Worm (Caenorhabditis elegans) whole organism, L4 larva: ENCODE results near the gene srr-8.

ENCODE experiments used
- R02D3.7 ChIP-seq: fragments of 150-350 bp; sonication (generic microtip); optimal IDR thresholded peaks from 3 replicates; lab custom pipeline; 2014; ENCODE audit warnings: missing biosample characterization, missing genetic modification characterization
- jun-1 ChIP-seq: fragments of 150-350 bp; optimal IDR thresholded peaks from 2 replicates; lab custom pipeline; 2014; ENCODE audit warnings: missing biosample characterization, missing genetic modification reagents, missing genetic modification characterization
- nhr-28 ChIP-seq: fragments of 150-350 bp; optimal IDR thresholded peaks from 2 replicates; lab custom pipeline; 2014; ENCODE audit warnings: missing biosample characterization, missing genetic modification characterization
- nhr-77 ChIP-seq: fragments of 150-350 bp; optimal IDR thresholded peaks from 2 replicates; lab custom pipeline; 2014; ENCODE audit warnings: missing biosample characterization, missing genetic modification characterization
- php-3 ChIP-seq: fragments of 200-800 bp; sonication (Bioruptor generic); IDR thresholded peaks from 2 replicates; pipeline ENCODE4 v1.3.6; 2022; ENCODE audit warnings: missing genetic modification reagents, missing genetic modification characterization, missing compliant biosample characterization
- pqm-1 ChIP-seq: sonication (generic microtip); optimal IDR thresholded peaks from 2 replicates; lab custom pipeline; 2017; ENCODE audit warnings: missing biosample characterization, missing genetic modification characterization
- skn-1 ChIP-seq: fragments of 150-350 bp; optimal IDR thresholded peaks from 2 replicates; lab custom pipeline; 2014; ENCODE audit warnings: missing biosample characterization, missing genetic modification characterization
- snpc-4 ChIP-seq: fragments of 150-350 bp; optimal IDR thresholded peaks from 2 replicates; lab custom pipeline; 2014; ENCODE audit warnings: missing biosample characterization, missing genetic modification characterization
- tag-97 ChIP-seq: fragments of 200-800 bp; sonication (Bioruptor generic); IDR thresholded peaks from 2 replicates; pipeline ENCODE4 v1.3.6; 2022; ENCODE audit warnings: missing genetic modification characterization, missing compliant biosample characterization
- tra-1 ChIP-seq: fragments of 200-800 bp; sonication (Bioruptor generic); IDR thresholded peaks from 2 replicates; pipeline ENCODE4 v1.3.6; 2022; ENCODE audit warnings: missing genetic modification reagents, missing genetic modification characterization, missing compliant biosample characterization
- zag-1 ChIP-seq: fragments of 150-350 bp; optimal IDR thresholded peaks from 2 replicates; lab custom pipeline; 2014; ENCODE audit warnings: missing biosample characterization, missing genetic modification characterization
- zip-2 ChIP-seq: fragments of 150-350 bp; optimal IDR thresholded peaks from 2 replicates; lab custom pipeline; 2014; ENCODE audit warnings: missing biosample characterization, missing genetic modification characterization

DNA sequence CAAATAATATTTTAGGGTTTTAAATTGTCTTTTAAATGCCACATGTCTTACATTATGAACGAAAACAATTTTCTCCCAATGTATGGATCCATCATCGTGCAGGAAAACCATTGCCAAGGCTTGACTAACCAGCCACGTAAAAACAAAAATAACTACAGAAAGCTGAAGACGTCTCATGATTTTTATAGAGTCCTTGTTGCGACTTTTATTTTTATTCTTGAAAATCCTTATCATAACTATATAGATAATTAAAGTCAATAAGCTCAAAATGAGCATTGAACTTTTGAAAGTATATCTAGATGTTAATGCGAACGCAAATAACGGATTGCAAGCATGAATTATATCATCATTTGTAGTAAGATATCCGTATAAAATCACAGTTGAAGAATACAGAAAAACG, 21.4 kb upstream of the srr-8 start:
- no peak for TF ChIP-seq R02D3.7 (tag; lab: Kevin White, UChicago)
- no peak for TF ChIP-seq snpc-4 (tag; lab: Kevin White, UChicago)
- TF ChIP-seq nhr-77, result no peak
- TF ChIP-seq pqm-1 (tag; lab: Kevin White, UChicago), result no peak
- TF ChIP-seq nhr-28 (tag; lab: Kevin White, UChicago), result no peak
- no peak for TF ChIP-seq skn-1 (tag; lab: Kevin White, UChicago)
- TF ChIP-seq zip-2, result no peak
- TF ChIP-seq jun-1 (tag; lab: Kevin White, UChicago), result no peak
- no peak for TF ChIP-seq tra-1 (GFP tag; lab: Robert Waterston, UW)
- TF ChIP-seq zag-1 (tag; lab: Kevin White, UChicago), result no peak
- TF ChIP-seq php-3, result no peak
- TF ChIP-seq tag-97 (GFP tag; lab: Robert Waterston, UW), result no peak
